Worm (Caenorhabditis elegans): ENCODE measurements around the gene bath-4.

DNA sequence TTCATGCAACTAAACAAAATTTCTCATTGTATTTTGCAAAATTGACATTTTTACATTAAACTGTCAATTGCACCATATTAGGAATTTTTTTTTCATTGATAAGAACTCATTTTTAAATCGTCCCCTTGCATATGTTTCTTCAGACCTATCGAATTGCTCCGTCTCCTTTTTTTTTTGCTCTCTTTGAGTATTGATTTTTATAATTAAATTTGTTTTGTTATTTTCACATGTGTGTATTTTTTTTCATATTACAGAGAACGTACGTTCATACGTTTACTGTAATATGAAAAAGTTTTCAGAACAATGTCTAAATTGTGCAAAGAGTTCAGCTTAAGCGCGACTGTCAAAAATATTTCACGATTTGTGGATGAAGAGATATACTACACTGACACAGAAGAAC lies 48.6 kb downstream of the bath-4 start, which contains the start of gene math-14:
- no peak for TF ChIP-seq pqm-1 (tag; optimal IDR thresholded peaks at IDR 0.05)
- no peak for TF ChIP-seq sox-4 (tag; optimal IDR thresholded peaks at IDR 0.05)
- no peak for TF ChIP-seq ahr-1 (tag; optimal IDR thresholded peaks at IDR 0.05)
- no peak for TF ChIP-seq pros-1 (tag; optimal IDR thresholded peaks at IDR 0.05)
- TF ChIP-seq gmeb-2 (tag; optimal IDR thresholded peaks at IDR 0.05): no peak
